Fruit fly (Drosophila melanogaster) whole organism, pupa: ENCODE measurements around the gene CG5986.

Experiments
- CG10348 ChIP-seq: fragments of 200-800 bp; sonication (Bioruptor generic); IDR thresholded peaks from 2 replicates; pipeline ENCODE4 v1.3.6; 2022; ENCODE audit warnings: missing biosample characterization, missing genetic modification characterization
- CG12605 ChIP-seq: fragments of 200-800 bp; sonication (Bioruptor generic); IDR thresholded peaks from 2 replicates; pipeline ENCODE4 v1.3.6; 2022; ENCODE audit warnings: missing biosample characterization, missing genetic modification characterization
- CG13204 ChIP-seq: fragments of 200-800 bp; sonication (Bioruptor generic); optimal IDR thresholded peaks from 2 replicates; lab custom pipeline; 2018; ENCODE audit warnings: missing biosample characterization, mild to moderate bottlenecking, missing genetic modification characterization, moderate library complexity
- CG14655 ChIP-seq: fragments of 200-800 bp; sonication (Bioruptor generic); optimal IDR thresholded peaks from 3 replicates; lab custom pipeline; 2017; ENCODE audit warnings: mild to moderate bottlenecking, missing biosample characterization, missing genetic modification reagents, missing genetic modification characterization
- CG15710 ChIP-seq: fragments of 200-800 bp; sonication (Bioruptor generic); optimal IDR thresholded peaks from 2 replicates; lab custom pipeline; 2018; ENCODE audit warnings: missing biosample characterization, mild to moderate bottlenecking, missing genetic modification characterization, moderate library complexity
- CG17806 ChIP-seq: fragments of 200-800 bp; sonication (Bioruptor generic); optimal IDR thresholded peaks from 2 replicates; lab custom pipeline; 2018; ENCODE audit warnings: missing biosample characterization, mild to moderate bottlenecking, missing genetic modification characterization, moderate library complexity
- CG32121 ChIP-seq: fragments of 200-800 bp; sonication (Bioruptor generic); IDR thresholded peaks from 2 replicates; pipeline ENCODE4 v1.3.6; 2022; ENCODE audit warnings: missing biosample characterization, missing genetic modification characterization
- CG34367 ChIP-seq: fragments of 200-800 bp; sonication (Bioruptor generic); optimal IDR thresholded peaks from 2 replicates; lab custom pipeline; 2018; ENCODE audit warnings: missing biosample characterization, mild to moderate bottlenecking, missing genetic modification characterization
- CG4496 ChIP-seq: fragments of 200-800 bp; sonication (Bioruptor generic); IDR thresholded peaks from 3 replicates; pipeline ENCODE4 v1.3.6; 2022; ENCODE audit warnings: missing biosample characterization, missing genetic modification characterization
- CG8159 ChIP-seq: fragments of 200-800 bp; sonication (Bioruptor generic); optimal IDR thresholded peaks from 3 replicates; lab custom pipeline; 2018; ENCODE audit warnings: missing biosample characterization, mild to moderate bottlenecking, missing genetic modification characterization, moderate library complexity
- CG8301 ChIP-seq: fragments of 200-800 bp; sonication (Bioruptor generic); optimal IDR thresholded peaks from 2 replicates; lab custom pipeline; 2018; ENCODE audit warnings: missing biosample characterization, mild to moderate bottlenecking, missing genetic modification characterization
- CG9948 ChIP-seq: fragments of 200-800 bp; sonication (Bioruptor generic); optimal IDR thresholded peaks from 2 replicates; lab custom pipeline; 2018; ENCODE audit warnings: missing biosample characterization, mild to moderate bottlenecking, missing genetic modification characterization, moderate library complexity
- D1 ChIP-seq: fragments of 200-800 bp; sonication (Bioruptor generic); optimal IDR thresholded peaks from 2 replicates; lab custom pipeline; 2018; ENCODE audit warnings: missing biosample characterization, mild to moderate bottlenecking, missing genetic modification characterization, moderate library complexity
- EcR ChIP-seq: fragments of 200-800 bp; sonication (Bioruptor generic); optimal IDR thresholded peaks from 3 replicates; lab custom pipeline; 2019; ENCODE audit warnings: missing biosample characterization, missing genetic modification characterization, mild to moderate bottlenecking, moderate library complexity, missing genetic modification reagents
- Ets98B ChIP-seq: fragments of 200-800 bp; sonication (Bioruptor generic); IDR thresholded peaks from 2 replicates; pipeline ENCODE4 v1.3.6; 2022; ENCODE audit warnings: missing biosample characterization, missing genetic modification characterization
- Pif1A ChIP-seq: fragments of 200-800 bp; sonication (Bioruptor generic); optimal IDR thresholded peaks from 3 replicates; lab custom pipeline; 2016; ENCODE audit warnings: missing biosample characterization, missing genetic modification characterization
- Pif1B ChIP-seq: fragments of 200-800 bp; sonication (Bioruptor generic); optimal IDR thresholded peaks from 3 replicates; lab custom pipeline; 2016; ENCODE audit warnings: missing biosample characterization, missing genetic modification characterization
- Snoo ChIP-seq: fragments of 200-800 bp; sonication (Bioruptor generic); optimal IDR thresholded peaks from 3 replicates; lab custom pipeline; 2017; ENCODE audit warnings: missing biosample characterization, mild to moderate bottlenecking, missing genetic modification characterization, inconsistent platforms
- fd96Ca ChIP-seq: fragments of 200-800 bp; sonication (Bioruptor generic); IDR thresholded peaks from 3 replicates; pipeline ENCODE4 v1.3.6; 2022; ENCODE audit warnings: missing biosample characterization, missing genetic modification characterization
- gl ChIP-seq: fragments of 200-800 bp; sonication (Bioruptor generic); optimal IDR thresholded peaks from 2 replicates; lab custom pipeline; 2018; ENCODE audit warnings: missing biosample characterization, mild to moderate bottlenecking, missing genetic modification characterization
- rn ChIP-seq: fragments of 200-800 bp; sonication (Bioruptor generic); IDR thresholded peaks from 2 replicates; pipeline ENCODE4 v1.3.6; 2022; ENCODE audit warnings: missing biosample characterization, missing genetic modification characterization

CG5986 gene

DNA sequence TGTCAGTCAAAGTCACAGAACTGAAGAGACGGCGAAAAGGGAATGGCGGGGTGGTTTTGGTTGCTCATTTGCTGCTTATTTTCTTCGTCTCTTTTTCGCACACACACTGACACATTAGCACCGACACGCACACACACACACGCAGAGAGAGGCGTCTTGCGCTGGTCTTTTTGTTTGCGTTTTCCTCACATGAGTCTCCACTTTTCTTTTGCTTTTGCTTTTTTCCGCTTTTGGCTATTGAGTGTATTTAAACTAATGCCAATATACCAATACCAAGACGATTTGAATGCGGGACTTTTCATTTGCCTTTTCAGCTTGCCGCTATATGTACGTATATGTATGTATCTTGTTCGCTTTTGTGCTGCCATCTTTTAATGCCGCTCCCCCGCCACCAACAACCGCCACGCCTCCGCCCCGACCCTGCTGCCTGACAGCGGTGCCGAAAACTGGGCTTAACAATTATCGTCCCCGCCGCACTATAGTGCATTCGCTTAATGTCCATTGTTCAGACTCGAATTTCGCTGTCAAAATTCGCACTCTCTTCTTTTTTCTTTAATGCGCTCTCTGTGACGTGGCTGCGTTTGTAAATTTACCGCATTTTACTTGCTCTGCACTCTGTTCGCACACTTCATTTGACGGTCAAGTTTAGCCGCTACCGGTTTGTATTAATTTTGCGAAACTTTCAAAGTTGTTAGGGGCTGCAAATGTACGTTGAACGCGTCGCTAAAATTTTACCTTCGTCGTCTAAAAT is at the start of gene CG5986:
CG5986 (plus strand) TSS at position 565 of the 751 bp plus-strand sequence.
- TF ChIP-seq CG17806 (tag; lab: Kevin White, UChicago) (no peak), CG32121 (GFP tag; lab: Robert Waterston, UW) (peak; percentile 73), D1 (tag; lab: Kevin White, UChicago) (no peak), CG15710 (peak; percentile 12), Ets98B (peak; percentile 65), Pif1B (GFP tag; lab: Kevin White, UChicago) (no peak), rn (GFP tag; lab: Robert Waterston, UW) (no peak), CG8301 (tag; lab: Kevin White, UChicago) (peak; percentile 31), Pif1A (GFP tag; lab: Kevin White, UChicago) (no peak), fd96Ca (GFP tag; lab: Robert Waterston, UW) (peak; percentile 55; the same call in 2 of the 3 replicates), CG4496 (GFP tag; lab: Robert Waterston, UW) (peak; percentile 72; the same call in 2 of the 3 replicates), CG12605 (GFP tag; lab: Robert Waterston, UW) (peak; percentile 28; the same call in 1 of the 2 replicates), CG14655 (GFP tag; lab: Kevin White, UChicago) (no peak), CG13204 (GFP tag; lab: Kevin White, UChicago) (no peak), EcR (GFP tag; lab: Kevin White, UChicago) (no peak), gl (no peak), CG34367 (peak; percentile 13), CG10348 (GFP tag; lab: Robert Waterston, UW) (no peak), CG9948 (no peak), CG8159 (no peak), Snoo (tag; lab: Kevin White, UChicago) (no peak)

- TF ChIP-seq Ets98B (no peak), Snoo (tag; lab: Kevin White, UChicago) (no peak), rn (GFP tag; lab: Robert Waterston, UW) (no peak), CG4496 (GFP tag; lab: Robert Waterston, UW) (no peak)
Observed at dm6 chr3R:24001150-24001549, 46.4 kb upstream of the CG5986 start.

dm6 chr3R:24003948-24004347 is 43.6 kb upstream of the CG5986 start:
- TF ChIP-seq CG15710 (peak; percentile 44), D1 (tag; lab: Kevin White, UChicago) (no peak), CG32121 (GFP tag; lab: Robert Waterston, UW) (no peak), Snoo (tag; lab: Kevin White, UChicago) (no peak), EcR (GFP tag; lab: Kevin White, UChicago) (peak; percentile 80), Pif1A (GFP tag; lab: Kevin White, UChicago) (peak; percentile 21), CG9948 (peak; percentile 34), CG17806 (tag; lab: Kevin White, UChicago) (peak; percentile 50), CG13204 (GFP tag; lab: Kevin White, UChicago) (peak; percentile 51), rn (GFP tag; lab: Robert Waterston, UW) (no peak), CG4496 (GFP tag; lab: Robert Waterston, UW) (no peak), Ets98B (no peak), Pif1B (GFP tag; lab: Kevin White, UChicago) (no peak), CG14655 (GFP tag; lab: Kevin White, UChicago) (no peak), fd96Ca (GFP tag; lab: Robert Waterston, UW) (no peak), CG34367 (peak; percentile 44), CG10348 (GFP tag; lab: Robert Waterston, UW) (no peak), CG12605 (GFP tag; lab: Robert Waterston, UW) (no peak), gl (peak; percentile 76), CG8159 (peak; percentile 50), CG8301 (tag; lab: Kevin White, UChicago) (no peak)
- TF ChIP-seq, all 21 proteins: peak for 9

DNA sequence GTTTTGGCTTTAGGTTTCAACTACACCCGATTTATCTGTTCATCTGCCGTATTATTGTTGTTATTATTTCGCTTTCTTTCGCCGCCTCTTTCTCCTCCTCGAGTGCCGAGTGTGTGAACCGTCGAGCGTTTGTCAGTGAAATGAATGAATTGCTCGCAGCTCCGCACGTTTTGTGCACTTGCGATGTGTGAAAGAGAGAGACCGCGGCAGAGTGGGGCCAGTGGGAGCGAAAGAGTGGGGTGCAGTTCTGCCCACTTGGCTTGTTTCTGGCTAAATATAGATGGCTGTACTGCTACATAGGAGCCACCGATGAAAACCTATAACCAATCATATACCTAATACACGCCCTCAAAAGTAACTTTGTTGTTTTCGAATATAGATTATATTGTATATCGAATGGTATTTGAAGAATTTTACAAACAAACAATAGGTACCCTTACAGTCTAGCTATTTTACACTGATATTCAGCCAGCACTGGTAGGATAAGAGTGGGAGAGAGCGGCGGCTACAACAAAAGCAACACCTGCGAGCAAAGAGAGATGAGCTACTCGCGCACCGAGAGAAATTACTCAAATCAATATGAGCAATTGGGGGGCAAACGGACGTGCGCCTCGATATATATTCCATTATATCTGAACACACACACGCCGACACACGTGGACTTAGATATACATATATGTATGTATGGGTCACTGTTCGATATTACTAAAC is 41.0 kb upstream of the CG5986 start:
- 0 out of 2 replicates have a peak, but pooled peaks have one; percentile 44 for TF ChIP-seq Ets98B
- TF ChIP-seq fd96Ca (GFP tag; lab: Robert Waterston, UW): peak; percentile 11; the same call in 1 of the 3 replicates
- no peak for TF ChIP-seq EcR (GFP tag; lab: Kevin White, UChicago)
- no peak for TF ChIP-seq CG15710
- TF ChIP-seq CG10348 (GFP tag; lab: Robert Waterston, UW): no peak
- TF ChIP-seq CG4496 (GFP tag; lab: Robert Waterston, UW): peak; percentile 52; the same call in 2 of the 3 replicates
- no peak for TF ChIP-seq Snoo (tag; lab: Kevin White, UChicago)
- TF ChIP-seq CG8159: peak; percentile 1
- no peak for TF ChIP-seq gl
- no peak for TF ChIP-seq D1 (tag; lab: Kevin White, UChicago)
- 0 out of 2 replicates have a peak, but pooled peaks have one; percentile 23 for TF ChIP-seq CG12605 (GFP tag; lab: Robert Waterston, UW)
- TF ChIP-seq CG9948: no peak
- TF ChIP-seq CG13204 (GFP tag; lab: Kevin White, UChicago): no peak
- TF ChIP-seq rn (GFP tag; lab: Robert Waterston, UW): no peak
- TF ChIP-seq CG17806 (tag; lab: Kevin White, UChicago): no peak
- no peak for TF ChIP-seq CG34367
- TF ChIP-seq CG32121 (GFP tag; lab: Robert Waterston, UW): peak; percentile 36; the same call in 1 of the 2 replicates
- TF ChIP-seq Pif1A (GFP tag; lab: Kevin White, UChicago): peak; percentile 21
- peak; percentile 28 for TF ChIP-seq CG8301 (tag; lab: Kevin White, UChicago)
- TF ChIP-seq Pif1B (GFP tag; lab: Kevin White, UChicago): peak; percentile 55
- TF ChIP-seq CG14655 (GFP tag; lab: Kevin White, UChicago): peak; percentile 34
